Worm (Caenorhabditis elegans) whole organism, L3 larva: ENCODE results near the gene sdhb-1.

Source experiments
- R02D3.7 ChIP-seq: fragments of 150-350 bp; optimal IDR thresholded peaks from 2 replicates; lab custom pipeline; 2014; ENCODE audit warnings: missing biosample characterization, missing genetic modification characterization
- ama-1 ChIP-seq: fragments of 150-350 bp; optimal IDR thresholded peaks from 2 replicates; lab custom pipeline; 2018
- elt-1 ChIP-seq: fragments of 150-350 bp; optimal IDR thresholded peaks from 2 replicates; lab custom pipeline; 2014; ENCODE audit warnings: missing biosample characterization, missing genetic modification characterization
- fkh-10 ChIP-seq: sonication (generic microtip); optimal IDR thresholded peaks from 2 replicates; lab custom pipeline; 2017; ENCODE audit warnings: missing biosample characterization, missing genetic modification reagents, missing genetic modification characterization
- mdl-1 ChIP-seq: fragments of 150-350 bp; optimal IDR thresholded peaks from 2 replicates; lab custom pipeline; 2014; ENCODE audit warnings: missing biosample characterization, missing genetic modification characterization
- sea-2 ChIP-seq: fragments of 150-350 bp; sonication (generic microtip); optimal IDR thresholded peaks from 4 replicates; lab custom pipeline; 2014; ENCODE audit warnings: missing biosample characterization, missing genetic modification reagents, missing genetic modification characterization
- skn-1 ChIP-seq: fragments of 150-350 bp; optimal IDR thresholded peaks from 2 replicates; lab custom pipeline; 2014; ENCODE audit warnings: missing biosample characterization, missing genetic modification characterization
- ztf-4 ChIP-seq: fragments of 150-350 bp; optimal IDR thresholded peaks from 2 replicates; lab custom pipeline; 2014; ENCODE audit warnings: missing biosample characterization, missing genetic modification characterization

- TF ChIP-seq elt-1 (tag; lab: Kevin White, UChicago) (no peak), fkh-10 (GFP tag; lab: Kevin White, UChicago) (no peak), ztf-4 (tag; lab: Kevin White, UChicago) (no peak), skn-1 (tag; lab: Kevin White, UChicago) (no peak), ama-1 (lab: Kevin White, UChicago) (no peak), mdl-1 (tag; lab: Kevin White, UChicago) (no peak), R02D3.7 (tag; lab: Kevin White, UChicago) (no peak), sea-2 (GFP tag; lab: Kevin White, UChicago) (no peak)
These were observed 22.3 kb upstream of the sdhb-1 start, which contains the start of gene C06C3.12 for ce11 chrII:9374807-9375206.
